Worm (Caenorhabditis elegans) whole organism, L4 larva: ENCODE data around the gene selt-1.1.

Experiments
- D1046.2 ChIP-seq: fragments of 200-800 bp; sonication (Bioruptor generic); IDR thresholded peaks from 2 replicates; pipeline ENCODE4 v1.3.6; 2022; ENCODE audit warnings: missing genetic modification characterization, missing compliant biosample characterization
- F26F4.8 ChIP-seq: fragments of 200-800 bp; sonication (Bioruptor generic); conservative IDR thresholded peaks from 2 replicates; pipeline ENCODE4 v1.3.6; 2022; ENCODE audit warnings: missing genetic modification characterization, missing compliant biosample characterization
- F49E8.2 ChIP-seq: sonication (generic microtip); optimal IDR thresholded peaks from 2 replicates; lab custom pipeline; 2016; ENCODE audit warnings: missing compliant biosample characterization, mild to moderate bottlenecking, missing genetic modification characterization, borderline replicate concordance
- R02D3.7 ChIP-seq: fragments of 150-350 bp; sonication (generic microtip); optimal IDR thresholded peaks from 3 replicates; lab custom pipeline; 2014; ENCODE audit warnings: missing biosample characterization, missing genetic modification characterization
- ZK337.2 ChIP-seq: fragments of 200-800 bp; sonication (Bioruptor generic); IDR thresholded peaks from 2 replicates; pipeline ENCODE4 v1.3.6; 2022; ENCODE audit warnings: missing genetic modification reagents, missing genetic modification characterization, missing compliant biosample characterization
- ZK546.5 ChIP-seq, 2 experiments: sonication (generic microtip); optimal IDR thresholded peaks; 2 replicates each; lab custom pipeline; 2017; ENCODE audit warnings: missing biosample characterization in 2 of 2, missing genetic modification characterization in 2 of 2
- aha-1 ChIP-seq: fragments of 150-350 bp; peaks from one replicate; lab custom pipeline; 2014; ENCODE audit warnings: missing biosample characterization, missing genetic modification characterization
- aly-2 ChIP-seq: sonication (generic microtip); optimal IDR thresholded peaks from 2 replicates; lab custom pipeline; 2018; ENCODE audit warnings: missing biosample characterization, missing genetic modification characterization
- ceh-28 ChIP-seq: fragments of 150-350 bp; optimal IDR thresholded peaks from 2 replicates; lab custom pipeline; 2014; ENCODE audit warnings: missing biosample characterization, missing genetic modification reagents, missing genetic modification characterization
- ceh-44 ChIP-seq: fragments of 200-800 bp; sonication (Bioruptor generic); IDR thresholded peaks from 2 replicates; pipeline ENCODE4 v1.3.6; 2022; ENCODE audit warnings: missing genetic modification reagents, missing genetic modification characterization, missing compliant biosample characterization
- daf-16 ChIP-seq, 3 experiments: sonication (generic microtip); optimal IDR thresholded peaks; 2 replicates each; lab custom pipeline; 2016 to 2017; ENCODE audit warnings: missing genetic modification characterization in 3 of 3, missing genetic modification reagents in 3 of 3, mild to moderate bottlenecking in 2 of 3, missing compliant biosample characterization in 2 of 3, missing biosample characterization in 1 of 3, moderate library complexity in 1 of 3
- daf-19 ChIP-seq: fragments of 200-800 bp; sonication (Bioruptor generic); conservative IDR thresholded peaks from 2 replicates; pipeline ENCODE4 v1.3.6; 2022; ENCODE audit warnings: missing genetic modification characterization, missing compliant biosample characterization
- dmd-6 ChIP-seq: fragments of 200-800 bp; sonication (Bioruptor generic); IDR thresholded peaks from 2 replicates; pipeline ENCODE4 v1.3.6; 2022; ENCODE audit warnings: missing genetic modification reagents, missing genetic modification characterization, missing compliant biosample characterization
- dve-1 ChIP-seq: sonication (generic microtip); optimal IDR thresholded peaks from 2 replicates; lab custom pipeline; 2017; ENCODE audit warnings: antibody characterized with exemption, mild to moderate bottlenecking, missing genetic modification characterization, missing compliant biosample characterization; ENCODE audit not compliant: insufficient read depth
- egl-43 ChIP-seq: fragments of 200-800 bp; sonication (Bioruptor generic); IDR thresholded peaks from 2 replicates; pipeline ENCODE4 v1.3.6; 2022; ENCODE audit warnings: missing genetic modification reagents, missing genetic modification characterization, missing compliant biosample characterization
- fkh-10 ChIP-seq: fragments of 150-350 bp; optimal IDR thresholded peaks from 2 replicates; lab custom pipeline; 2014; ENCODE audit warnings: missing biosample characterization, missing genetic modification reagents, missing genetic modification characterization
- gei-8 ChIP-seq: fragments of 200-800 bp; sonication (Bioruptor generic); optimal IDR thresholded peaks from 2 replicates; lab custom pipeline; 2018; ENCODE audit warnings: mild to moderate bottlenecking, missing genetic modification characterization, missing compliant biosample characterization
- hlh-11 ChIP-seq: fragments of 200-800 bp; sonication (Bioruptor generic); optimal IDR thresholded peaks from 2 replicates; lab custom pipeline; 2018; ENCODE audit warnings: mild to moderate bottlenecking, missing genetic modification characterization, missing compliant biosample characterization
- hlh-30 ChIP-seq: sonication (generic microtip); optimal IDR thresholded peaks from 2 replicates; lab custom pipeline; 2017; ENCODE audit warnings: antibody characterized with exemption, mild to moderate bottlenecking, missing genetic modification characterization, missing compliant biosample characterization; ENCODE audit not compliant: insufficient read depth
- jun-1 ChIP-seq: fragments of 150-350 bp; optimal IDR thresholded peaks from 2 replicates; lab custom pipeline; 2014; ENCODE audit warnings: missing biosample characterization, missing genetic modification reagents, missing genetic modification characterization
- lsy-2 ChIP-seq, 2 experiments: fragments of 150-350 bp in 1 of 2; sonication (generic microtip) in 1 of 2; optimal IDR thresholded peaks; 2 replicates each; lab custom pipeline; 2014 to 2017; ENCODE audit warnings: missing biosample characterization in 2 of 2, missing genetic modification characterization in 2 of 2
- mep-1 ChIP-seq: fragments of 150-350 bp; sonication (generic microtip); optimal IDR thresholded peaks from 3 replicates; lab custom pipeline; 2014; ENCODE audit warnings: missing biosample characterization, missing genetic modification characterization
- mes-2 ChIP-seq: sonication (generic microtip); optimal IDR thresholded peaks from 2 replicates; lab custom pipeline; 2016; ENCODE audit warnings: missing genotype, mild to moderate bottlenecking, missing genetic modification characterization, missing compliant biosample characterization; ENCODE audit not compliant: poor library complexity, severe bottlenecking
- mxl-2 ChIP-seq: fragments of 200-800 bp; sonication (Bioruptor generic); conservative IDR thresholded peaks from 2 replicates; pipeline ENCODE4 v1.3.6; 2022; ENCODE audit warnings: missing genetic modification reagents, missing genetic modification characterization, missing compliant biosample characterization
- nhr-11 ChIP-seq: fragments of 150-350 bp; optimal IDR thresholded peaks from 2 replicates; lab custom pipeline; 2014; ENCODE audit warnings: missing biosample characterization, missing genetic modification characterization
- nhr-28 ChIP-seq: fragments of 150-350 bp; optimal IDR thresholded peaks from 2 replicates; lab custom pipeline; 2014; ENCODE audit warnings: missing biosample characterization, missing genetic modification characterization
- nhr-41 ChIP-seq: fragments of 200-800 bp; sonication (Bioruptor generic); IDR thresholded peaks from 2 replicates; pipeline ENCODE4 v1.3.6; 2022; ENCODE audit warnings: missing genetic modification reagents, missing genetic modification characterization, missing compliant biosample characterization
- pha-4 ChIP-seq, 2 experiments: fragments of 150-350 bp in 1 of 2; fragments of 200-800 bp in 1 of 2; sonication (Bioruptor generic) in 1 of 2; IDR thresholded peaks in 1 of 2; optimal IDR thresholded peaks in 1 of 2; 2 replicates each; pipeline versions ENCODE4 v1.3.6 to Lab custom; 2014 to 2022; ENCODE audit warnings: missing genetic modification characterization in 2 of 2, missing genetic modification reagents in 2 of 2, missing biosample characterization in 1 of 2, missing compliant biosample characterization in 1 of 2
- pqm-1 ChIP-seq: sonication (generic microtip); optimal IDR thresholded peaks from 2 replicates; lab custom pipeline; 2017; ENCODE audit warnings: missing biosample characterization, missing genetic modification characterization
- saeg-2 ChIP-seq: fragments of 200-800 bp; sonication (Bioruptor generic); IDR thresholded peaks from 2 replicates; pipeline ENCODE4 v1.3.6; 2022; ENCODE audit warnings: missing genetic modification reagents, missing genetic modification characterization, missing compliant biosample characterization
- skn-1 ChIP-seq: fragments of 150-350 bp; optimal IDR thresholded peaks from 2 replicates; lab custom pipeline; 2014; ENCODE audit warnings: missing biosample characterization, missing genetic modification characterization
- spr-1 ChIP-seq: sonication (generic microtip); optimal IDR thresholded peaks from 2 replicates; lab custom pipeline; 2016; ENCODE audit warnings: mild to moderate bottlenecking, missing genetic modification characterization, missing compliant biosample characterization
- tag-97 ChIP-seq: fragments of 200-800 bp; sonication (Bioruptor generic); IDR thresholded peaks from 2 replicates; pipeline ENCODE4 v1.3.6; 2022; ENCODE audit warnings: missing genetic modification characterization, missing compliant biosample characterization
- unc-62 ChIP-seq, 3 experiments: fragments of 150-350 bp in 1 of 3; sonication (generic microtip); optimal IDR thresholded peaks in 2 of 3; peaks in 1 of 3; 1 replicate in 1 of 3; 2 replicates in 2 of 3; lab custom pipeline; 2014 to 2017; ENCODE audit warnings: missing biosample characterization in 3 of 3, missing genetic modification characterization in 3 of 3, missing genetic modification reagents in 3 of 3, missing genotype in 1 of 3
- vab-7 ChIP-seq: fragments of 200-800 bp; sonication (Bioruptor generic); IDR thresholded peaks from 2 replicates; pipeline ENCODE4 v1.3.6; 2022; ENCODE audit warnings: missing genetic modification reagents, missing genetic modification characterization, missing compliant biosample characterization
- zip-11 ChIP-seq: fragments of 200-800 bp; sonication (Bioruptor generic); IDR thresholded peaks from 2 replicates; pipeline ENCODE4 v1.3.6; 2022; ENCODE audit warnings: missing genetic modification characterization, missing compliant biosample characterization

selt-1.1 gene

DNA sequence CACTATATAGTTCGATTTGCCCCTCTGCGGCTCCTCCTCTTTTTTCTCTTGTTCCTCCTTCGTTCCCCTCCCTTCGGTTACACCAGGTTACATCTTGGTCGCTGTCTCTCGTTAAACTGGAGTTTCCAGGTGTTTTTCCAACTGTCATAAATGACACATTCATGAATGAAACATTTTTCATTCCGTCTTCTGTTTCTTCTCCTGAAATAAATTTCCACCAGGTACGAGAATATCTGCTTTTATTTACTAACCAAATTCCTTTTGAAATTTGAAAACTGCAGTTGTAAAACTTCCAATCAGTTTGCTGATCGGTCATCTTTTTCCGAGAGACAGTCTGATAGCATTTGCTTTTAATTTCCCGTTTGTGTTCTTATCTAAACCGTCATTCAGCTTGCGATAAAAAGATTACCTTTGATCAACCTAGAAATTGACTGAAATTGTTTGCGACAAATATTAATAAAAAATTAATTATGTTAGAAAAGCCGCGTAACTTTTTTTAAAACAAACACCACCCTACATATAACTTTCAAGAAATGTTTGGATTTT lies 10.0 kb upstream of the selt-1.1 start, which contains the start of gene C35C5.10:
C35C5.10 (plus strand) TSS at position 51 of the 546 bp plus-strand sequence.
- TF ChIP-seq daf-16 (GFP tag; optimal IDR thresholded peaks at IDR 0.05; lab: Kevin White, UChicago) (no peak), daf-16 (tag; optimal IDR thresholded peaks at IDR 0.05; lab: Kevin White, UChicago) (peak; percentile 62), dmd-6 (GFP tag; lab: Robert Waterston, UW) (peak; percentile 68), ceh-28 (no peak), jun-1 (tag; lab: Kevin White, UChicago) (no peak), pqm-1 (tag; lab: Kevin White, UChicago) (peak; percentile 60), hlh-11 (peak; percentile 43), nhr-28 (tag; lab: Kevin White, UChicago) (peak; percentile 47), ceh-44 (GFP tag; lab: Robert Waterston, UW) (no peak), ZK546.5 (tag; optimal IDR thresholded peaks at IDR 0.05; lab: Kevin White, UChicago) (no peak), dve-1 (tag; lab: Kevin White, UChicago) (peak; percentile 27), aha-1 (tag; lab: Kevin White, UChicago) (peak; percentile 22), vab-7 (GFP tag; lab: Robert Waterston, UW) (no peak)
- TF ChIP-seq, all 104 proteins: peak for 7

ce11 chrX:11555527-11556137 lies 9.3 kb upstream of the selt-1.1 start:
- peak; percentile 61 for TF ChIP-seq hlh-30
- peak in 1 of 2 experiments; percentile 92 for TF ChIP-seq unc-62 (GFP tag; optimal IDR thresholded peaks at IDR 0.05 in 1 of 2; lab: Kevin White, UChicago)
- TF ChIP-seq unc-62 (tag; optimal IDR thresholded peaks at IDR 0.05; lab: Kevin White, UChicago) = no peak
- TF ChIP-seq tag-97 = 0 out of 2 replicates have a peak, but pooled peaks have one; percentile 50
- peak; percentile 31 for TF ChIP-seq nhr-11 (tag; lab: Kevin White, UChicago)
- no peak for TF ChIP-seq pha-4 (GFP tag; IDR thresholded peaks at IDR 0.05; lab: Robert Waterston, UW)
- no peak for TF ChIP-seq pha-4 (tag; optimal IDR thresholded peaks at IDR 0.05; lab: Kevin White, UChicago)
- TF ChIP-seq aha-1 (tag; lab: Kevin White, UChicago) = no peak
- TF ChIP-seq, all 104 proteins: peak for 4

DNA sequence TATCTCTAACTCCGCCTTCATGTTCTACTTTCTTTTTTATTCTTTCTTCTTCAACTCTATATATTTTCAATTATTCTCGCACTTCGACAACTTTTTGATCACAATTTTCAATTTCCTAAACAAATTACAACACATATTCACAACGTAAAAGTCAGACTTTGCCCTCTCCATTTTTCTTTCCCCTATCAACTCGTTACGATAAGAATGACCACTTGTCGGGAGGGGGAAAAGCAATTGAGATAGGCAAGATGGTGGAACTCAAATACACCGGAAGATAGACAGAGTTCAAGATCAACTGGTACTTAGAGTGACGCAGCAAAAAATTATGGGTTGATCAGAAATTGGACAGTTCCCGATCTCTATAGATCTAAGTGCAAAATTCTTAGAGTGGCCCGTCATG lies 8.8 kb upstream of the selt-1.1 start:
- TF ChIP-seq daf-19 = no peak
- no peak for TF ChIP-seq nhr-41 (GFP tag; lab: Robert Waterston, UW)
- no peak for TF ChIP-seq zip-11 (GFP tag; lab: Robert Waterston, UW)
- TF ChIP-seq aha-1 (tag; lab: Kevin White, UChicago) = peak; percentile 78
- no peak for TF ChIP-seq egl-43 (GFP tag; lab: Robert Waterston, UW)
- no peak for TF ChIP-seq saeg-2 (GFP tag; lab: Robert Waterston, UW)
- no peak for TF ChIP-seq daf-16 (GFP tag; optimal IDR thresholded peaks at IDR 0.05; lab: Kevin White, UChicago)
- peak; percentile 43 for TF ChIP-seq daf-16 (tag; optimal IDR thresholded peaks at IDR 0.05; lab: Kevin White, UChicago)
- no peak for TF ChIP-seq F26F4.8
- TF ChIP-seq spr-1 = no peak
- no peak for TF ChIP-seq mep-1 (tag; lab: Kevin White, UChicago)
- TF ChIP-seq pqm-1 (tag; lab: Kevin White, UChicago) = peak; percentile 78

DNA sequence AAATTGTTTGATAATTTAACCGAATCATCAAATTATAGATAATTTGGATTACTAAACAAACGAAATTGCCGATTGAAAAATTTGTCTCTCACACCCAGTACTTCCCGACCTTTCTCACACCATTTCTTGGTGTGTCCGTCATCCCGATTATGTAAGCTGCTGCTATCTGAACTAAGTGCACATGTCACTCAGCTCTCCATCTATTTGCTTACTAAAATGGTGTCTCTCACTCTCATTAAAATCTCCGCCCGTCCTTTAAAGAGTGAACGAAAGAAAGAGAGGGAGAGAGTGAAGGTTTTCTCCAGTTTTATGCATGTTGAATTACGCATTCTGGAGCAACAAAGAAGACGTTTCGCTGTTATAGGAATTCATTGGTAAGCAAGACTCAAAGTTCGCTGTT lies 8.2 kb upstream of the selt-1.1 start:
- TF ChIP-seq dve-1 (tag; lab: Kevin White, UChicago) = peak; percentile 14
- peak; percentile 4 for TF ChIP-seq fkh-10 (GFP tag; lab: Kevin White, UChicago)
- peak; percentile 62 for TF ChIP-seq dmd-6 (GFP tag; lab: Robert Waterston, UW)
- no peak for TF ChIP-seq ZK546.5 (tag; optimal IDR thresholded peaks at IDR 0.05; lab: Kevin White, UChicago)
- TF ChIP-seq aly-2 (tag; lab: Kevin White, UChicago) = no peak
- TF ChIP-seq mes-2 = peak; percentile 25
- peak in 1 of 2 experiments; percentile 14 for TF ChIP-seq unc-62 (GFP tag; optimal IDR thresholded peaks at IDR 0.05 in 1 of 2; lab: Kevin White, UChicago)
- TF ChIP-seq unc-62 (tag; optimal IDR thresholded peaks at IDR 0.05; lab: Kevin White, UChicago) = no peak

DNA sequence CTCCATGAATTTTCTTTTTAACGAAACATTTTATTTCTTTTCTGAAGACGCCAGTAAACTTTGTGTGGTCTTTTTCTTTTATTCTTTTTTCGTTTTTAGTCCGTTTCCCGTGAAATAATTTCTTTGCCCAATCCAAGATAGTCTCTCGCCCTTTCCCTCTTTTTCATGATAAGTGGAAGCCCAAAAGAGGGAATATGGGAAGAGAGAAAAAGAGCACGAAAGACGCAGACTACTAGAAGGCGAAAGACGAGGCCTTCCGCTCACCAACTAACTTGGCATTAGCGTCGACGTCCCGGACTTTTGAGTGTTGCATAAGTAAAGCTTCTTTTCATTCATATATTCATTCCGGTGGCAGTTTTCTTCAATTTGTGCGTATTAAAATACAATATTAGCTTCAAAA lies 6.6 kb upstream of the selt-1.1 start:
- peak; percentile 15 for TF ChIP-seq fkh-10 (GFP tag; lab: Kevin White, UChicago)
- TF ChIP-seq unc-62 (GFP tag; optimal IDR thresholded peaks at IDR 0.05 in 1 of 2; lab: Kevin White, UChicago) = peak in 1 of 2 experiments; percentile 65
- TF ChIP-seq unc-62 (tag; optimal IDR thresholded peaks at IDR 0.05; lab: Kevin White, UChicago) = no peak
- TF ChIP-seq F49E8.2 = no peak
- TF ChIP-seq R02D3.7 (tag; lab: Kevin White, UChicago) = no peak
- TF ChIP-seq ZK337.2 (GFP tag; lab: Robert Waterston, UW) = no peak
- peak in 1 of 2 experiments; percentile 6 for TF ChIP-seq lsy-2 (tag; optimal IDR thresholded peaks at IDR 0.05; lab: Kevin White, UChicago)
- no peak for TF ChIP-seq gei-8 (GFP tag; lab: Kevin White, UChicago)
- no peak for TF ChIP-seq D1046.2 (GFP tag; lab: Robert Waterston, UW)
- no peak for TF ChIP-seq skn-1 (tag; lab: Kevin White, UChicago)
- peak; percentile 35 for TF ChIP-seq aha-1 (tag; lab: Kevin White, UChicago)
- TF ChIP-seq mxl-2 (GFP tag; lab: Robert Waterston, UW) = no peak
